Worm (Caenorhabditis elegans) whole organism, L1 larva: ENCODE data around the gene fmo-3.

Experiments
- C04F5.9 ChIP-seq: sonication (generic microtip); optimal IDR thresholded peaks from 2 replicates; lab custom pipeline; 2016; ENCODE audit warnings: missing genetic modification characterization, missing compliant biosample characterization
- C34B4.2 ChIP-seq: sonication (generic microtip); optimal IDR thresholded peaks from 2 replicates; lab custom pipeline; 2017; ENCODE audit warnings: mild to moderate bottlenecking, missing genetic modification characterization, missing compliant biosample characterization
- Y116A8C.19 ChIP-seq: sonication (generic microtip); optimal IDR thresholded peaks from 2 replicates; lab custom pipeline; 2016; ENCODE audit warnings: missing compliant biosample characterization, missing genetic modification characterization, borderline replicate concordance
- aha-1 ChIP-seq: fragments of 150-350 bp; optimal IDR thresholded peaks from 2 replicates; lab custom pipeline; 2014; ENCODE audit warnings: missing biosample characterization, missing genetic modification characterization
- aly-2 ChIP-seq: fragments of 150-350 bp; optimal IDR thresholded peaks from 2 replicates; lab custom pipeline; 2014; ENCODE audit warnings: missing biosample characterization, missing genetic modification characterization
- blmp-1 ChIP-seq: fragments of 150-350 bp; optimal IDR thresholded peaks from 2 replicates; lab custom pipeline; 2014; ENCODE audit warnings: missing biosample characterization, missing genetic modification characterization
- ceh-82 ChIP-seq, 3 experiments: fragments of 150-350 bp in 1 of 3; sonication (generic microtip) in 2 of 3; optimal IDR thresholded peaks; 2 replicates each; lab custom pipeline; 2014 to 2017; ENCODE audit warnings: missing biosample characterization in 3 of 3, missing genetic modification characterization in 3 of 3
- ceh-90 ChIP-seq: sonication (generic microtip); optimal IDR thresholded peaks from 2 replicates; lab custom pipeline; 2016; ENCODE audit warnings: missing genetic modification characterization, missing compliant biosample characterization
- ces-1 ChIP-seq: fragments of 150-350 bp; optimal IDR thresholded peaks from 2 replicates; lab custom pipeline; 2014; ENCODE audit warnings: missing biosample characterization, missing genetic modification reagents, missing genetic modification characterization
- dpl-1 ChIP-seq, 3 experiments: fragments of 150-350 bp in 2 of 3; sonication (generic microtip) in 1 of 3; optimal IDR thresholded peaks; 2 replicates each; lab custom pipeline; 2014 to 2017; ENCODE audit warnings: missing biosample characterization in 3 of 3, missing genetic modification characterization in 3 of 3, missing genetic modification reagents in 3 of 3
- dsc-1 ChIP-seq: sonication (generic microtip); optimal IDR thresholded peaks from 2 replicates; lab custom pipeline; 2016; ENCODE audit warnings: mild to moderate bottlenecking, missing genetic modification characterization, missing compliant biosample characterization
- efl-1 ChIP-seq, 4 experiments: fragments of 150-350 bp; optimal IDR thresholded peaks in 3 of 4; peaks in 1 of 4; 1 replicate in 1 of 4; 2 replicates in 3 of 4; lab custom pipeline; 2014; ENCODE audit warnings: missing biosample characterization in 2 of 4, missing genetic modification characterization in 2 of 4, missing genetic modification reagents in 2 of 4
- efl-3 ChIP-seq: fragments of 200-800 bp; sonication (Bioruptor generic); optimal IDR thresholded peaks from 2 replicates; lab custom pipeline; 2018; ENCODE audit warnings: mild to moderate bottlenecking, missing genetic modification characterization, missing compliant biosample characterization
- egl-13 ChIP-seq: sonication (generic microtip); optimal IDR thresholded peaks from 2 replicates; lab custom pipeline; 2016; ENCODE audit warnings: missing genotype, missing genetic modification reagents, missing genetic modification characterization, missing compliant biosample characterization
- egl-27 ChIP-seq, 2 experiments: fragments of 150-350 bp in 1 of 2; sonication (generic microtip); optimal IDR thresholded peaks; 3 replicates each; lab custom pipeline; 2017 to 2018; ENCODE audit warnings: missing biosample characterization in 2 of 2, missing genetic modification characterization in 2 of 2, missing genetic modification reagents in 2 of 2
- elt-2 ChIP-seq: sonication (generic microtip); optimal IDR thresholded peaks from 2 replicates; lab custom pipeline; 2016; ENCODE audit warnings: missing genetic modification characterization, mild to moderate bottlenecking, inconsistent platforms, missing compliant biosample characterization, missing genetic modification reagents
- ets-5 ChIP-seq: fragments of 200-800 bp; sonication (Bioruptor generic); IDR thresholded peaks from 2 replicates; pipeline ENCODE4 v1.3.6; 2022; ENCODE audit warnings: missing genetic modification characterization, missing compliant biosample characterization
- fkh-10 ChIP-seq: sonication (generic microtip); optimal IDR thresholded peaks from 2 replicates; lab custom pipeline; 2017; ENCODE audit warnings: missing biosample characterization, missing genetic modification reagents, missing genetic modification characterization
- fkh-4 ChIP-seq: sonication (generic microtip); optimal IDR thresholded peaks from 2 replicates; lab custom pipeline; 2016; ENCODE audit warnings: missing compliant biosample characterization, missing genetic modification characterization, borderline replicate concordance
- fkh-8 ChIP-seq: sonication (generic microtip); optimal IDR thresholded peaks from 2 replicates; lab custom pipeline; 2016; ENCODE audit warnings: mild to moderate bottlenecking, missing genetic modification characterization, missing compliant biosample characterization
- fos-1 ChIP-seq: fragments of 150-350 bp; optimal IDR thresholded peaks from 2 replicates; lab custom pipeline; 2014; ENCODE audit warnings: missing biosample characterization, missing genetic modification characterization
- hlh-4 ChIP-seq: sonication (generic microtip); optimal IDR thresholded peaks from 2 replicates; lab custom pipeline; 2016; ENCODE audit warnings: mild to moderate bottlenecking, missing genetic modification characterization, missing compliant biosample characterization
- hpl-2 ChIP-seq: fragments of 150-350 bp; optimal IDR thresholded peaks from 2 replicates; lab custom pipeline; 2014; ENCODE audit warnings: missing biosample characterization, missing genetic modification reagents, missing genetic modification characterization
- irx-1 ChIP-seq: sonication (generic microtip); optimal IDR thresholded peaks from 2 replicates; lab custom pipeline; 2016; ENCODE audit warnings: missing genetic modification characterization, missing compliant biosample characterization
- jun-1 ChIP-seq: fragments of 150-350 bp; optimal IDR thresholded peaks from 2 replicates; lab custom pipeline; 2014; ENCODE audit warnings: missing biosample characterization, missing genetic modification reagents, missing genetic modification characterization
- lin-14 ChIP-seq: fragments of 200-800 bp; sonication (Bioruptor generic); optimal IDR thresholded peaks from 2 replicates; lab custom pipeline; 2018; ENCODE audit warnings: mild to moderate bottlenecking, missing genetic modification characterization, moderate library complexity, missing compliant biosample characterization
- lin-15B ChIP-seq: fragments of 150-350 bp; sonication (generic microtip); optimal IDR thresholded peaks from 3 replicates; lab custom pipeline; 2014; ENCODE audit warnings: missing biosample characterization, missing genetic modification characterization
- lin-35 ChIP-seq, 2 experiments: fragments of 150-350 bp; optimal IDR thresholded peaks; 2 replicates each; lab custom pipeline; 2014; ENCODE audit warnings: missing biosample characterization in 2 of 2, missing genetic modification characterization in 2 of 2, missing genetic modification reagents in 2 of 2
- lin-39 ChIP-seq: fragments of 150-350 bp; optimal IDR thresholded peaks from 2 replicates; lab custom pipeline; 2014; ENCODE audit warnings: missing biosample characterization, missing genetic modification reagents, missing genetic modification characterization
- lsy-2 ChIP-seq, 2 experiments: fragments of 150-350 bp; optimal IDR thresholded peaks; 2 replicates each; lab custom pipeline; 2014; ENCODE audit warnings: missing biosample characterization in 2 of 2, missing genetic modification characterization in 2 of 2
- mef-2 ChIP-seq: fragments of 150-350 bp; optimal IDR thresholded peaks from 2 replicates; lab custom pipeline; 2014; ENCODE audit warnings: missing biosample characterization, missing genetic modification characterization
- nhr-12 ChIP-seq: sonication (generic microtip); optimal IDR thresholded peaks from 2 replicates; lab custom pipeline; 2017; ENCODE audit warnings: missing biosample characterization, missing genetic modification characterization
- nhr-20 ChIP-seq: sonication (generic microtip); optimal IDR thresholded peaks from 2 replicates; lab custom pipeline; 2016; ENCODE audit warnings: mild to moderate bottlenecking, missing genetic modification characterization, missing compliant biosample characterization
- nhr-237 ChIP-seq: fragments of 150-350 bp; optimal IDR thresholded peaks from 2 replicates; lab custom pipeline; 2014; ENCODE audit warnings: missing biosample characterization, missing genetic modification characterization
- nhr-47 ChIP-seq: sonication (generic microtip); optimal IDR thresholded peaks from 2 replicates; lab custom pipeline; 2016; ENCODE audit warnings: mild to moderate bottlenecking, missing genetic modification characterization, moderate library complexity, missing compliant biosample characterization
- nhr-71 ChIP-seq: sonication (generic microtip); optimal IDR thresholded peaks from 2 replicates; lab custom pipeline; 2016; ENCODE audit warnings: mild to moderate bottlenecking, missing genetic modification characterization, moderate library complexity, missing compliant biosample characterization
- nhr-77 ChIP-seq: fragments of 150-350 bp; optimal IDR thresholded peaks from 2 replicates; lab custom pipeline; 2014; ENCODE audit warnings: missing biosample characterization, missing genetic modification characterization
- nhr-85 ChIP-seq: sonication (generic microtip); peaks from one replicate; lab custom pipeline; 2016; ENCODE audit warnings: missing genetic modification characterization, inconsistent platforms, missing compliant biosample characterization
- nhr-90 ChIP-seq: sonication (generic microtip); optimal IDR thresholded peaks from 2 replicates; lab custom pipeline; 2016; ENCODE audit warnings: mild to moderate bottlenecking, missing genetic modification characterization, missing compliant biosample characterization; ENCODE audit not compliant: poor library complexity
- pax-3 ChIP-seq: fragments of 200-800 bp; sonication (Bioruptor generic); optimal IDR thresholded peaks from 2 replicates; lab custom pipeline; 2018; ENCODE audit warnings: mild to moderate bottlenecking, missing genetic modification characterization, moderate library complexity, missing compliant biosample characterization
- pqm-1 ChIP-seq: sonication (generic microtip); optimal IDR thresholded peaks from 3 replicates; lab custom pipeline; 2017; ENCODE audit warnings: missing biosample characterization, missing genetic modification characterization
- rnt-1 ChIP-seq: sonication (generic microtip); optimal IDR thresholded peaks from 2 replicates; lab custom pipeline; 2016; ENCODE audit warnings: mild to moderate bottlenecking, missing genetic modification characterization, moderate library complexity, missing compliant biosample characterization
- skn-1 ChIP-seq: fragments of 150-350 bp; optimal IDR thresholded peaks from 2 replicates; lab custom pipeline; 2014; ENCODE audit warnings: missing biosample characterization, missing genetic modification characterization
- snu-23 ChIP-seq: sonication (generic microtip); optimal IDR thresholded peaks from 2 replicates; lab custom pipeline; 2016; ENCODE audit warnings: missing genetic modification characterization, missing compliant biosample characterization
- sox-4 ChIP-seq: sonication (generic microtip); optimal IDR thresholded peaks from 2 replicates; lab custom pipeline; 2016; ENCODE audit warnings: missing genetic modification characterization, missing compliant biosample characterization
- sptf-1 ChIP-seq: fragments of 150-350 bp; optimal IDR thresholded peaks from 2 replicates; lab custom pipeline; 2014; ENCODE audit warnings: missing biosample characterization, missing genetic modification characterization
- sup-37 ChIP-seq: fragments of 200-800 bp; sonication (Bioruptor generic); optimal IDR thresholded peaks from 2 replicates; lab custom pipeline; 2018; ENCODE audit warnings: mild to moderate bottlenecking, missing genetic modification characterization, missing compliant biosample characterization
- tbx-2 ChIP-seq: sonication (generic microtip); optimal IDR thresholded peaks from 2 replicates; lab custom pipeline; 2016; ENCODE audit warnings: missing genetic modification characterization, missing compliant biosample characterization
- unc-130 ChIP-seq: fragments of 150-350 bp; optimal IDR thresholded peaks from 2 replicates; lab custom pipeline; 2017; ENCODE audit warnings: missing biosample characterization, missing genetic modification characterization, inconsistent platforms
- vab-15 ChIP-seq: sonication (generic microtip); optimal IDR thresholded peaks from 2 replicates; lab custom pipeline; 2017; ENCODE audit warnings: missing genotype, mild to moderate bottlenecking, missing genetic modification characterization, missing compliant biosample characterization
- zip-4 ChIP-seq: fragments of 200-800 bp; sonication (Bioruptor generic); optimal IDR thresholded peaks from 2 replicates; lab custom pipeline; 2018; ENCODE audit warnings: mild to moderate bottlenecking, missing genetic modification characterization, moderate library complexity, missing compliant biosample characterization

Gene fmo-3

DNA sequence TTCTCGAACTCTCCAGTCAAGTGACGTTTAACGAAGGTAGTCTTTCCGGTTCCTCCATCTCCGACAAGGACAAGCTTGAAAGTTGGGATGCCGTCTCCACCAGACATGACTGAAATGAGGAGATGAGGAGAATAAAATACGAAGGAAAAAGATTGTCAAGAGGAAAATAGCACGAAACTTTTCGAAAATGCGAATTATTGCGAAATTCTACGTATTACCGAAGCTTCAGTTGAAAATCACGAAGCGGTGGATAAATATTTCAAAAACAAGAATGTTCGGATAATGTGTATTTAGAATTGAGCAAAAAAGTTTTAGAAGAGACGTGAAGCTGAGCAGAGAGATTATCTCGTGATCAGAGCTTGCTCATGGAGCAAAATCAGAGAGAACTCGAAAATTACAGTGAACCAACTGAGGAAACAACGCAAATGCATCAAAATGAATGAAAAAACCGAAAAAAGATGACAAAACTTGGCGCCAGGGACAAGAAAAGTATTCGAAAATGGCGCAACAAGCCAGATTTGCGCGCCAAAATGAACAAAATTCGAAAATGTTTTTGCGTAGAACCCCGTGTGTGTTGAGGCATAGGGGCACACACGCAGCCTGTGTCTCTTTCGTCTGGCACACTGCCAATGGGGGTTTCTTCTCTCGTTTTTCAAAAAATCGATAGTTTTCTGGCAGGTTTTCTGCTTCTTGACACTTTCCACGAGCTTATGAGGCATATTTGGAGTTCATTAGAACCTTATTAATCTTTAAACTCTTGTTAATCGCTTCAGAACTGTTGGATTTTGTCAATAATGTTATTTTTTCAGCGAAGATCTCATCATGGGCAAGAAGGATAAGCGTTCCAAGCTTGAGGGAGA, 53.4 kb downstream of the fmo-3 start, which contains the start of the genes ran-1 and dkc-1:
Gene ran-1, minus strand, starts transcription at position 109 of the 860 bp plus-strand sequence.
Gene dkc-1, plus strand, starts transcription at position 810 of the 860 bp plus-strand sequence.
- TF ChIP-seq lin-35 (GFP tag; optimal IDR thresholded peaks at IDR 0.05; lab: Kevin White, UChicago) = peak; percentile 88 to 91
- TF ChIP-seq Y116A8C.19 = no peak
- TF ChIP-seq unc-130 = peak; percentile 57
- peak; percentile 73 for TF ChIP-seq fkh-8 (tag; lab: Kevin White, UChicago)
- no peak for TF ChIP-seq egl-13 (tag; lab: Kevin White, UChicago)
- TF ChIP-seq elt-2 (tag; lab: Kevin White, UChicago) = no peak
- TF ChIP-seq pqm-1 (tag; lab: Kevin White, UChicago) = no peak
- no peak for TF ChIP-seq egl-27 (tag; optimal IDR thresholded peaks at IDR 0.05; lab: Kevin White, UChicago)
- TF ChIP-seq rnt-1 (tag; lab: Kevin White, UChicago) = peak; percentile 46
- no peak for TF ChIP-seq fkh-10
- TF ChIP-seq ceh-82 (tag; optimal IDR thresholded peaks at IDR 0.05; lab: Kevin White, UChicago) = peak; percentile 31 to 70 (median 35)
- TF ChIP-seq pax-3 (tag; lab: Kevin White, UChicago) = no peak
- TF ChIP-seq hlh-4 (tag; lab: Kevin White, UChicago) = no peak
- peak; percentile 78 for TF ChIP-seq nhr-85
- TF ChIP-seq nhr-237 (tag; lab: Kevin White, UChicago) = no peak
- peak; percentile 81 to 86 for TF ChIP-seq efl-1 (optimal IDR thresholded peaks at IDR 0.05; lab: Kevin White, UChicago)
- peak; percentile 85 to 96 for TF ChIP-seq efl-1 (GFP tag; optimal IDR thresholded peaks at IDR 0.05 in 1 of 2; lab: Kevin White, UChicago)
- TF ChIP-seq dsc-1 (tag; lab: Kevin White, UChicago) = peak; percentile 19
- TF ChIP-seq ets-5 = no peak
- TF ChIP-seq fkh-4 (tag; lab: Kevin White, UChicago) = no peak
- no peak for TF ChIP-seq C04F5.9
- no peak for TF ChIP-seq fos-1 (tag; lab: Kevin White, UChicago)
- TF ChIP-seq sup-37 = no peak
- TF ChIP-seq nhr-71 (tag; lab: Kevin White, UChicago) = peak; percentile 64
- TF ChIP-seq irx-1 (tag; lab: Kevin White, UChicago) = peak; percentile 35
- TF ChIP-seq sptf-1 (tag; lab: Kevin White, UChicago) = no peak
- TF ChIP-seq nhr-77 (tag; lab: Kevin White, UChicago) = peak; percentile 59
- TF ChIP-seq hpl-2 (GFP tag; lab: Kevin White, UChicago) = no peak
- no peak for TF ChIP-seq efl-3 (GFP tag; lab: Kevin White, UChicago)
- no peak for TF ChIP-seq blmp-1 (tag; lab: Kevin White, UChicago)
- no peak for TF ChIP-seq lin-39 (tag; lab: Kevin White, UChicago)
- peak; percentile 53 for TF ChIP-seq tbx-2 (tag; lab: Kevin White, UChicago)
- TF ChIP-seq C34B4.2 (tag; lab: Kevin White, UChicago) = no peak
- no peak for TF ChIP-seq mef-2
- TF ChIP-seq ces-1 (GFP tag; lab: Kevin White, UChicago) = no peak
- peak; percentile 19 for TF ChIP-seq nhr-90 (tag; lab: Kevin White, UChicago)
- TF ChIP-seq sox-4 (tag; lab: Kevin White, UChicago) = no peak
- TF ChIP-seq lsy-2 (tag; optimal IDR thresholded peaks at IDR 0.05; lab: Kevin White, UChicago) = peak; percentile 71 to 85
- peak; percentile 67 for TF ChIP-seq lin-15B (tag; lab: Kevin White, UChicago)
- peak; percentile 68 for TF ChIP-seq lin-14 (GFP tag; lab: Kevin White, UChicago)
- no peak for TF ChIP-seq ceh-90 (tag; lab: Kevin White, UChicago)
- peak; percentile 30 for TF ChIP-seq skn-1 (tag; lab: Kevin White, UChicago)
- TF ChIP-seq nhr-47 (tag; lab: Kevin White, UChicago) = peak; percentile 47
- TF ChIP-seq aha-1 (tag; lab: Kevin White, UChicago) = no peak
- no peak for TF ChIP-seq aly-2 (tag; lab: Kevin White, UChicago)
- TF ChIP-seq nhr-20 (tag; lab: Kevin White, UChicago) = peak; percentile 55
- peak; percentile 84 to 89 (median 84) for TF ChIP-seq dpl-1 (GFP tag; optimal IDR thresholded peaks at IDR 0.05; lab: Kevin White, UChicago)
- TF ChIP-seq jun-1 (tag; lab: Kevin White, UChicago) = peak; percentile 42
- TF ChIP-seq snu-23 (GFP tag; lab: Kevin White, UChicago) = peak; percentile 78
- TF ChIP-seq nhr-12 (tag; lab: Kevin White, UChicago) = no peak
- TF ChIP-seq zip-4 (GFP tag; lab: Kevin White, UChicago) = peak; percentile 77
- TF ChIP-seq vab-15 (tag; lab: Kevin White, UChicago) = no peak
